Fruit fly (Drosophila melanogaster) whole organism, embryonic: ENCODE data around the gene CG33510.

ENCODE experiments used
- ATbp ChIP-seq: fragments of 200-800 bp; sonication (Bioruptor generic); optimal IDR thresholded peaks from 2 replicates; lab custom pipeline; 2017; ENCODE audit warnings: missing biosample characterization, mild to moderate bottlenecking, missing genetic modification characterization, missing genetic modification reagents
- Aef1 ChIP-seq: fragments of 200-800 bp; sonication (Bioruptor generic); IDR thresholded peaks from 3 replicates; pipeline ENCODE4 v1.3.6; 2022; ENCODE audit warnings: missing biosample characterization, missing genetic modification characterization
- Bgb ChIP-seq: fragments of 200-800 bp; sonication (Bioruptor generic); IDR thresholded peaks from 2 replicates; pipeline ENCODE4 v1.3.6; 2022; ENCODE audit warnings: missing biosample characterization, missing genetic modification characterization; ENCODE audit not compliant: partially characterized antibody
- BtbVII ChIP-seq: fragments of 200-800 bp; sonication (Bioruptor generic); optimal IDR thresholded peaks from 3 replicates; lab custom pipeline; 2017; ENCODE audit warnings: missing biosample characterization, mild to moderate bottlenecking, missing genetic modification characterization
- C15 ChIP-seq: fragments of 200-800 bp; sonication (Bioruptor generic); IDR thresholded peaks from 3 replicates; pipeline ENCODE4 v1.3.6; 2022; ENCODE audit warnings: missing biosample characterization, missing genetic modification characterization
- CG10431 ChIP-seq: fragments of 200-800 bp; sonication (Bioruptor generic); optimal IDR thresholded peaks from 3 replicates; lab custom pipeline; 2018; ENCODE audit warnings: missing biosample characterization, mild to moderate bottlenecking, missing genetic modification characterization
- CG11247 ChIP-seq: fragments of 200-800 bp; sonication (Bioruptor generic); IDR thresholded peaks from 2 replicates; pipeline ENCODE4 v1.3.6; 2022; ENCODE audit warnings: missing biosample characterization, missing genetic modification characterization
- CG14441 ChIP-seq: fragments of 200-800 bp; sonication (Bioruptor generic); IDR thresholded peaks from 2 replicates; pipeline ENCODE4 v1.3.6; 2022; ENCODE audit warnings: missing biosample characterization, missing genetic modification characterization
- CG15269 ChIP-seq: fragments of 200-800 bp; sonication (Bioruptor generic); optimal IDR thresholded peaks from 2 replicates; lab custom pipeline; 2018; ENCODE audit warnings: missing biosample characterization, mild to moderate bottlenecking, missing genetic modification characterization, moderate library complexity
- CG17568 ChIP-seq: fragments of 200-800 bp; sonication (Bioruptor generic); optimal IDR thresholded peaks from 2 replicates; lab custom pipeline; 2018; ENCODE audit warnings: missing biosample characterization, mild to moderate bottlenecking, missing genetic modification characterization, moderate library complexity
- CG17829 ChIP-seq: fragments of 200-800 bp; optimal IDR thresholded peaks from 2 replicates; lab custom pipeline; 2019; ENCODE audit warnings: missing biosample characterization, mild to moderate bottlenecking, missing genetic modification characterization, moderate library complexity
- CG1792 ChIP-seq: fragments of 200-800 bp; sonication (Bioruptor generic); optimal IDR thresholded peaks from 2 replicates; lab custom pipeline; 2016; ENCODE audit warnings: missing biosample characterization, missing genetic modification characterization
- CG18619 ChIP-seq: fragments of 200-800 bp; sonication (Bioruptor generic); optimal IDR thresholded peaks from 3 replicates; lab custom pipeline; 2017; ENCODE audit warnings: missing biosample characterization, mild to moderate bottlenecking, missing genetic modification characterization
- CG2199 ChIP-seq: fragments of 200-800 bp; sonication (Bioruptor generic); IDR thresholded peaks from 3 replicates; pipeline ENCODE4 v1.3.6; 2022; ENCODE audit warnings: missing biosample characterization, missing genetic modification characterization
- CG2202 ChIP-seq: fragments of 200-800 bp; sonication (Bioruptor generic); optimal IDR thresholded peaks from 2 replicates; lab custom pipeline; 2018; ENCODE audit warnings: missing biosample characterization, mild to moderate bottlenecking, missing genetic modification characterization
- CG2875 ChIP-seq: fragments of 200-800 bp; sonication (Bioruptor generic); optimal IDR thresholded peaks from 2 replicates; lab custom pipeline; 2017; ENCODE audit warnings: missing biosample characterization, mild to moderate bottlenecking, missing genetic modification characterization, missing genetic modification reagents
- CG3281 ChIP-seq: fragments of 200-800 bp; sonication (Bioruptor generic); optimal IDR thresholded peaks from 3 replicates; lab custom pipeline; 2017; ENCODE audit warnings: missing biosample characterization, mild to moderate bottlenecking, missing genetic modification characterization
- CG6175 ChIP-seq: fragments of 200-800 bp; sonication (Bioruptor generic); IDR thresholded peaks from 3 replicates; pipeline ENCODE4 v1.3.6; 2022; ENCODE audit warnings: missing biosample characterization, missing genetic modification characterization
- CG6654 ChIP-seq: fragments of 200-800 bp; sonication (Bioruptor generic); optimal IDR thresholded peaks from 2 replicates; lab custom pipeline; 2017; ENCODE audit warnings: missing biosample characterization, mild to moderate bottlenecking, missing genetic modification characterization
- CG7928 ChIP-seq: fragments of 200-800 bp; sonication (Bioruptor generic); optimal IDR thresholded peaks from 2 replicates; lab custom pipeline; 2017; ENCODE audit warnings: missing biosample characterization, mild to moderate bottlenecking, missing genetic modification characterization
- CG9609 ChIP-seq: fragments of 200-800 bp; sonication (Bioruptor generic); optimal IDR thresholded peaks from 3 replicates; lab custom pipeline; 2016; ENCODE audit warnings: missing biosample characterization, missing genetic modification characterization
- CkIIα-i1 ChIP-seq: fragments of 200-800 bp; sonication (Bioruptor generic); IDR thresholded peaks from 2 replicates; pipeline ENCODE4 v1.3.6; 2022; ENCODE audit warnings: missing biosample characterization, missing genetic modification characterization
- Dbx ChIP-seq: fragments of 200-800 bp; sonication (Bioruptor generic); IDR thresholded peaks from 3 replicates; pipeline ENCODE4 v1.3.6; 2022; ENCODE audit warnings: missing biosample characterization, missing genetic modification characterization
- Ets65A ChIP-seq: fragments of 200-800 bp; sonication (Bioruptor generic); peaks from one replicate; lab custom pipeline; 2016; ENCODE audit warnings: missing biosample characterization, missing genetic modification characterization
- H2.0 ChIP-seq: fragments of 200-800 bp; sonication (Bioruptor generic); IDR thresholded peaks from 2 replicates; pipeline ENCODE4 v1.3.6; 2022; ENCODE audit warnings: missing biosample characterization, missing genetic modification characterization
- Hr39 ChIP-seq: fragments of >200 bp; optimal IDR thresholded peaks from 2 replicates; lab custom pipeline; 2017
- Nf-YC ChIP-seq: fragments of 200-800 bp; optimal IDR thresholded peaks from 3 replicates; lab custom pipeline; 2019; ENCODE audit warnings: missing biosample characterization, mild to moderate bottlenecking, missing genetic modification characterization, moderate library complexity
- Oaz ChIP-seq: fragments of 200-800 bp; sonication (Bioruptor generic); IDR thresholded peaks from 2 replicates; pipeline ENCODE4 v1.3.6; 2022; ENCODE audit warnings: missing biosample characterization, missing genetic modification characterization
- Rx ChIP-seq: fragments of 200-800 bp; sonication (Bioruptor generic); IDR thresholded peaks from 2 replicates; pipeline ENCODE4 v1.3.6; 2022; ENCODE audit warnings: missing biosample characterization, missing genetic modification characterization
- TFAM ChIP-seq: fragments of 200-800 bp; sonication (Bioruptor generic); optimal IDR thresholded peaks from 2 replicates; lab custom pipeline; 2017; ENCODE audit warnings: missing biosample characterization, missing genetic modification characterization, inconsistent platforms
- abd-A ChIP-seq: fragments of 200-800 bp; sonication (Bioruptor generic); optimal IDR thresholded peaks from 3 replicates; lab custom pipeline; 2019; ENCODE audit warnings: missing biosample characterization, mild to moderate bottlenecking, missing genetic modification characterization, moderate library complexity
- ase ChIP-seq: fragments of 200-800 bp; sonication (Bioruptor generic); IDR thresholded peaks from 3 replicates; pipeline ENCODE4 v1.3.6; 2022; ENCODE audit warnings: missing biosample characterization, missing genetic modification characterization
- ash1 ChIP-seq: fragments of 200-800 bp; sonication (Bioruptor generic); optimal IDR thresholded peaks from 2 replicates; lab custom pipeline; 2018; ENCODE audit warnings: missing biosample characterization, mild to moderate bottlenecking, missing genetic modification characterization
- br ChIP-seq: fragments of >200 bp; optimal IDR thresholded peaks from 2 replicates; lab custom pipeline; 2017
- ci ChIP-seq: fragments of 200-800 bp; sonication (Bioruptor generic); IDR thresholded peaks from 3 replicates; pipeline ENCODE4 v1.3.6; 2022; ENCODE audit warnings: missing biosample characterization, missing genetic modification characterization
- corto ChIP-seq: fragments of 200-800 bp; sonication (Bioruptor generic); optimal IDR thresholded peaks from 2 replicates; lab custom pipeline; 2016; ENCODE audit warnings: missing biosample characterization, mild to moderate bottlenecking, missing genetic modification characterization, moderate library complexity
- da ChIP-seq: fragments of 200-800 bp; sonication (Bioruptor generic); optimal IDR thresholded peaks from 2 replicates; lab custom pipeline; 2016; ENCODE audit warnings: missing biosample characterization, missing genetic modification characterization
- dimm ChIP-seq: fragments of 200-800 bp; sonication (Bioruptor generic); IDR thresholded peaks from 2 replicates; pipeline ENCODE4 v1.3.6; 2022; ENCODE audit warnings: missing biosample characterization, missing genetic modification characterization
- gem ChIP-seq: fragments of 200-800 bp; sonication (Bioruptor generic); optimal IDR thresholded peaks from 2 replicates; lab custom pipeline; 2019; ENCODE audit warnings: missing biosample characterization, mild to moderate bottlenecking, missing genetic modification characterization, moderate library complexity
- p53 ChIP-seq: fragments of 200-800 bp; sonication (Bioruptor generic); optimal IDR thresholded peaks from 2 replicates; lab custom pipeline; 2016; ENCODE audit warnings: missing biosample characterization, missing genetic modification characterization
- pan ChIP-seq, 4 experiments: fragments of >200 bp in 3 of 4; fragments of 200-800 bp in 1 of 4; sonication (Bioruptor generic) in 1 of 4; optimal IDR thresholded peaks in 3 of 4; IDR thresholded peaks in 1 of 4; 2 replicates each; pipeline versions ENCODE4 v1.3.6 to Lab custom; 2017 to 2022; ENCODE audit warnings: missing biosample characterization in 2 of 4, missing genetic modification characterization in 2 of 4, mixed read lengths in 1 of 4
- pnt ChIP-seq: fragments of 200-800 bp; sonication (Bioruptor generic); optimal IDR thresholded peaks from 3 replicates; lab custom pipeline; 2016; ENCODE audit warnings: missing biosample characterization, missing genetic modification characterization
- prd ChIP-seq, 3 experiments: fragments of >200 bp in 2 of 3; fragments of 200-800 bp in 1 of 3; sonication (Bioruptor generic) in 1 of 3; optimal IDR thresholded peaks in 2 of 3; IDR thresholded peaks in 1 of 3; 2 replicates in 2 of 3; 3 replicates in 1 of 3; pipeline versions ENCODE4 v1.3.6 to Lab custom; 2017 to 2022; ENCODE audit warnings: missing biosample characterization in 1 of 3, missing genetic modification characterization in 1 of 3
- pros ChIP-seq: fragments of 200-800 bp; sonication (Bioruptor generic); optimal IDR thresholded peaks from 3 replicates; lab custom pipeline; 2019; ENCODE audit warnings: missing biosample characterization, mild to moderate bottlenecking, missing genetic modification characterization, moderate library complexity
- psq ChIP-seq: fragments of 200-800 bp; sonication (Bioruptor generic); optimal IDR thresholded peaks from 2 replicates; lab custom pipeline; 2017; ENCODE audit warnings: missing biosample characterization, missing genetic modification characterization
- ro ChIP-seq: fragments of 200-800 bp; sonication (Bioruptor generic); IDR thresholded peaks from 2 replicates; pipeline ENCODE4 v1.3.6; 2022; ENCODE audit warnings: missing biosample characterization, missing genetic modification characterization
- shn ChIP-seq: fragments of 200-800 bp; sonication (Bioruptor generic); optimal IDR thresholded peaks from 3 replicates; lab custom pipeline; 2016; ENCODE audit warnings: missing biosample characterization, missing genetic modification characterization
- tll ChIP-seq, 2 experiments: fragments of 200-800 bp in 1 of 2; fragments of >200 bp in 1 of 2; sonication (Bioruptor generic) in 1 of 2; optimal IDR thresholded peaks; 2 replicates each; lab custom pipeline; 2017 to 2019; ENCODE audit warnings: missing biosample characterization in 2 of 2, missing genetic modification characterization in 2 of 2, mild to moderate bottlenecking in 1 of 2, moderate library complexity in 1 of 2
- wek ChIP-seq: fragments of 200-800 bp; sonication (Bioruptor generic); optimal IDR thresholded peaks from 3 replicates; lab custom pipeline; 2018; ENCODE audit warnings: missing biosample characterization, mild to moderate bottlenecking, missing genetic modification characterization, moderate library complexity

Gene CG33510

dm6 chr2L:21051873-21052736 lies 32.0 kb downstream of the CG33510 start, which contains the start of gene CG42238 (continued):
- no peak for TF ChIP-seq tll (GFP tag; optimal IDR thresholded peaks at IDR 0.05; lab: Kevin White, UChicago)
- no peak for TF ChIP-seq Nf-YC (tag; lab: Kevin White, UChicago)
- TF ChIP-seq CG10431: no peak
- TF ChIP-seq ase (GFP tag; lab: Robert Waterston, UW): no peak
- no peak for TF ChIP-seq prd (optimal IDR thresholded peaks at IDR 0.05; lab: Kevin White, UChicago)
- no peak for TF ChIP-seq prd (GFP tag; IDR thresholded peaks at IDR 0.05; lab: Robert Waterston, UW)
- TF ChIP-seq CG1792 (GFP tag; lab: Kevin White, UChicago): no peak
- no peak for TF ChIP-seq CG3281
- no peak for TF ChIP-seq CG7928 (GFP tag; lab: Kevin White, UChicago)
- peak; percentile 54; the same call in 1 of the 2 replicates for TF ChIP-seq Bgb (GFP tag; lab: Robert Waterston, UW)
- no peak for TF ChIP-seq CG9609
- no peak for TF ChIP-seq pnt (GFP tag; lab: Kevin White, UChicago)
- peak; percentile 32; the same call in 1 of the 2 replicates for TF ChIP-seq CG14441
- TF ChIP-seq ro: no peak
- TF ChIP-seq corto (GFP tag; lab: Kevin White, UChicago): no peak
- TF ChIP-seq CG6654 (GFP tag; lab: Kevin White, UChicago): no peak
- TF ChIP-seq pros (GFP tag; lab: Kevin White, UChicago): no peak
- no peak for TF ChIP-seq Ets65A (GFP tag; lab: Kevin White, UChicago)
- 0 out of 3 replicates have a peak, but pooled peaks have one; percentile 26 for TF ChIP-seq Dbx (GFP tag; lab: Robert Waterston, UW)
- peak; percentile 55 for TF ChIP-seq ash1 (GFP tag; lab: Kevin White, UChicago)
- TF ChIP-seq ci: peak; percentile 62; the same call in 2 of the 3 replicates
- no peak for TF ChIP-seq Oaz (GFP tag; lab: Robert Waterston, UW)
- no peak for TF ChIP-seq da
- TF ChIP-seq H2.0: no peak
- TF ChIP-seq abd-A (tag; lab: Kevin White, UChicago): peak; percentile 55
- peak; percentile 0 for TF ChIP-seq gem (tag; lab: Kevin White, UChicago)
- TF ChIP-seq CG17829 (tag; lab: Kevin White, UChicago): no peak
- no peak for TF ChIP-seq BtbVII (GFP tag; lab: Kevin White, UChicago)
- no peak; the same call in 2 of the 3 replicates for TF ChIP-seq Aef1 (GFP tag; lab: Robert Waterston, UW)
- peak; percentile 76; the same call in 2 of the 3 replicates for TF ChIP-seq CG2199 (GFP tag; lab: Robert Waterston, UW)
- TF ChIP-seq TFAM (GFP tag; lab: Kevin White, UChicago): no peak
- no peak for TF ChIP-seq C15 (GFP tag; lab: Robert Waterston, UW)
- TF ChIP-seq CG17568 (GFP tag; lab: Kevin White, UChicago): no peak
- TF ChIP-seq CG11247 (GFP tag; lab: Robert Waterston, UW): no peak
- no peak for TF ChIP-seq dimm
- no peak for TF ChIP-seq br
- no peak for TF ChIP-seq Rx (GFP tag; lab: Robert Waterston, UW)
- no peak for TF ChIP-seq CkIIα-i1 (GFP tag; lab: Robert Waterston, UW)
- TF ChIP-seq CG18619 (GFP tag; lab: Kevin White, UChicago): no peak
- TF ChIP-seq psq: no peak
- no peak for TF ChIP-seq pan (optimal IDR thresholded peaks at IDR 0.05; lab: Kevin White, UChicago)
- TF ChIP-seq pan (GFP tag; optimal IDR thresholded peaks at IDR 0.05 in 1 of 2, IDR thresholded peaks at IDR 0.05 in 1 of 2): no peak
- peak; percentile 7 for TF ChIP-seq CG2875 (GFP tag; lab: Kevin White, UChicago)
- TF ChIP-seq CG6175 (GFP tag; lab: Robert Waterston, UW): no peak
- no peak for TF ChIP-seq p53
- no peak for TF ChIP-seq shn (GFP tag; lab: Kevin White, UChicago)
- no peak for TF ChIP-seq Hr39 (lab: Kevin White, UChicago)
- no peak for TF ChIP-seq CG2202
- TF ChIP-seq CG15269 (tag; lab: Kevin White, UChicago): no peak
- no peak for TF ChIP-seq wek (GFP tag; lab: Kevin White, UChicago)
- no peak for TF ChIP-seq ATbp (GFP tag; lab: Kevin White, UChicago)
